Worm (Caenorhabditis elegans): ENCODE measurements around the gene C18D11.6.

DNA sequence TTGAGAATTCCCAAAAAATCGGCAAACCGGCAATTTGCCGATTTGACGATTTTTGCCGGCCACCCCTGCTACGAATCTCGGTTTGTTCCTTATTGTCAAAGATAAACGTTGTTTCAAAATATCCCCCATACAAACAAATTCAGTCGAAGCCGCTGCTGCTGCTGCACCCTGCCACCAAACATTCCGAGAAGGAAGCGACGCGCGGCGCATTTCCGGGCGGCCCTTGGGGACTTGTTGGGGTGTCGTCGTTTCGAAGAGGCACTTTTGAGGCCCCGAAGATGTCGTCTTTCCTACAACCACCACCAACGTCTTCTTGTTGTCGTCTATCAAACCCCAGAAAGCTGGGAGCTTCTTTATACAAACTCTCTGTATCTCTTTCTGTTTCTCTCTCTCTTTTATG lies 16.0 kb upstream of the C18D11.6 start:
- no peak for TF ChIP-seq aha-1 (tag)
- TF ChIP-seq vab-7 (GFP tag; IDR thresholded peaks at IDR 0.05) = no peak
- TF ChIP-seq lim-7 (GFP tag; IDR thresholded peaks at IDR 0.05) = no peak
- no peak for TF ChIP-seq pha-4 (GFP tag; IDR thresholded peaks at IDR 0.05)
- no peak for TF ChIP-seq pha-4 (tag; optimal IDR thresholded peaks at IDR 0.05)
- no peak for TF ChIP-seq unc-62 (GFP tag; optimal IDR thresholded peaks at IDR 0.05 in 1 of 2)
- TF ChIP-seq unc-62 (tag; optimal IDR thresholded peaks at IDR 0.05) = no peak
- TF ChIP-seq ceh-62 (tag; optimal IDR thresholded peaks at IDR 0.05) = no peak
- no peak for TF ChIP-seq unc-130 (GFP tag; optimal IDR thresholded peaks at IDR 0.05)
- TF ChIP-seq lin-13 (GFP tag; optimal IDR thresholded peaks at IDR 0.05) = no peak
- TF ChIP-seq zfp-3 (GFP tag; conservative IDR thresholded peaks at IDR 0.05) = no peak
- TF ChIP-seq unc-39 (tag; optimal IDR thresholded peaks at IDR 0.05) = no peak
- TF ChIP-seq zag-1 (tag; optimal IDR thresholded peaks at IDR 0.05) = no peak
- TF ChIP-seq zfp-2 (tag; optimal IDR thresholded peaks at IDR 0.05) = no peak
- TF ChIP-seq nhr-6 (tag; optimal IDR thresholded peaks at IDR 0.05) = no peak

Data from whole organism, L4 larva.